Fruit fly (Drosophila melanogaster): ENCODE results near the gene CG4080.

The CG4080 gene

dm6 chr3L:9435315-9435714 is 36.3 kb upstream of the CG4080 start, which contains the start of gene CG42526 (continued):
- TF ChIP-seq CG4617 (GFP tag; optimal IDR thresholded peaks at IDR 0.05; ENCODE audit: borderline replicate concordance) (peak; percentile 9), her (GFP tag; optimal IDR thresholded peaks at IDR 0.05) (peak; percentile 45), CG5953 (GFP tag; IDR thresholded peaks at IDR 0.05) (no peak), CG2202 (tag; optimal IDR thresholded peaks at IDR 0.05) (no peak), Oaz (GFP tag; IDR thresholded peaks at IDR 0.05) (no peak), B-H1 (GFP tag; IDR thresholded peaks at IDR 0.05) (no peak), Taf1 (GFP tag; IDR thresholded peaks at IDR 0.05) (no peak; the same call in 1 of the 2 replicates), CG12769 (tag; optimal IDR thresholded peaks at IDR 0.05) (peak; percentile 56), bab2 (GFP tag; optimal IDR thresholded peaks at IDR 0.05) (peak; percentile 56), ro (GFP tag; IDR thresholded peaks at IDR 0.05) (no peak), ewg (GFP tag; optimal IDR thresholded peaks at IDR 0.05) (peak; percentile 19), CG11723 (GFP tag; optimal IDR thresholded peaks at IDR 0.05) (peak; percentile 33), CG9727 (GFP tag; optimal IDR thresholded peaks at IDR 0.05) (peak; percentile 17), CG11247 (GFP tag; IDR thresholded peaks at IDR 0.05) (peak; percentile 44; the same call in 1 of the 2 replicates), CG12942 (GFP tag; optimal IDR thresholded peaks at IDR 0.05) (peak; percentile 27), CG10959 (GFP tag; IDR thresholded peaks at IDR 0.05) (no peak), gfzf (GFP tag; optimal IDR thresholded peaks at IDR 0.05) (peak; percentile 44), CG11695 (GFP tag; IDR thresholded peaks at IDR 0.05) (no peak), HLH54F (GFP tag; optimal IDR thresholded peaks at IDR 0.05) (peak; percentile 52), CoRest (tag; optimal IDR thresholded peaks at IDR 0.05) (peak; percentile 35), CG9817 (tag; optimal IDR thresholded peaks at IDR 0.05) (peak; percentile 24), CG14050 (GFP tag; IDR thresholded peaks at IDR 0.05) (no peak), CG12744 (GFP tag; optimal IDR thresholded peaks at IDR 0.05) (peak; percentile 36), Hr3 (GFP tag; optimal IDR thresholded peaks at IDR 0.05) (no peak), unpg (GFP tag; optimal IDR thresholded peaks at IDR 0.05) (peak; percentile 43)

- TF ChIP-seq wdn (GFP tag; IDR thresholded peaks at IDR 0.05): no peak
- no peak for TF ChIP-seq CG11093 (GFP tag; IDR thresholded peaks at IDR 0.05)
- no peak for TF ChIP-seq Dip2 (GFP tag; IDR thresholded peaks at IDR 0.05)
- peak; percentile 47; the same call in 1 of the 3 replicates for TF ChIP-seq CG11456 (GFP tag; IDR thresholded peaks at IDR 0.05)
- no peak for TF ChIP-seq ind (GFP tag; optimal IDR thresholded peaks at IDR 0.05)
- TF ChIP-seq Med (GFP tag): peak; percentile 71
- TF ChIP-seq onecut (GFP tag; IDR thresholded peaks at IDR 0.05): no peak
- TF ChIP-seq Hr39 (optimal IDR thresholded peaks at IDR 0.05): peak; percentile 65
- no peak for TF ChIP-seq gro (GFP tag; optimal IDR thresholded peaks at IDR 0.05)
- no peak for TF ChIP-seq tap (tag; optimal IDR thresholded peaks at IDR 0.05)
- TF ChIP-seq CG10543 (GFP tag; optimal IDR thresholded peaks at IDR 0.05): peak; percentile 88
- TF ChIP-seq CG34376 (GFP tag; optimal IDR thresholded peaks at IDR 0.05): peak; percentile 51
- no peak for TF ChIP-seq TFAM (GFP tag; optimal IDR thresholded peaks at IDR 0.05)
- TF ChIP-seq kah (GFP tag; optimal IDR thresholded peaks at IDR 0.05): peak; percentile 64
- no peak for TF ChIP-seq chif (GFP tag; optimal IDR thresholded peaks at IDR 0.05)
- TF ChIP-seq CG3407 (GFP tag; optimal IDR thresholded peaks at IDR 0.05): no peak
- TF ChIP-seq chinmo (GFP tag; IDR thresholded peaks at IDR 0.05; ENCODE audit: partially characterized antibody): 0 out of 4 replicates have a peak, but pooled peaks have one; percentile 43
- no peak for TF ChIP-seq CG4707 (GFP tag; optimal IDR thresholded peaks at IDR 0.05)
- peak; percentile 97 for TF ChIP-seq crol (GFP tag; IDR thresholded peaks at IDR 0.05)
- TF ChIP-seq lbe (GFP tag; optimal IDR thresholded peaks at IDR 0.05): no peak
- no peak for TF ChIP-seq vnd (GFP tag; IDR thresholded peaks at IDR 0.05; ENCODE audit: partially characterized antibody)
- peak; percentile 72 for TF ChIP-seq grn (GFP tag; optimal IDR thresholded peaks at IDR 0.05)
- TF ChIP-seq fu2 (GFP tag; optimal IDR thresholded peaks at IDR 0.05): no peak
- peak; percentile 40 for TF ChIP-seq exex (tag; optimal IDR thresholded peaks at IDR 0.05)
- TF ChIP-seq rib (GFP tag; IDR thresholded peaks at IDR 0.05): peak; percentile 48; the same call in 1 of the 2 replicates
- TF ChIP-seq emc (GFP tag; optimal IDR thresholded peaks at IDR 0.05): no peak
These were observed 34.0 kb upstream of the CG4080 start for dm6 chr3L:9432810-9433587.

Data from whole organism, embryonic.